Fruit fly (Drosophila melanogaster): ENCODE data around the gene snsl.

Gene snsl

DNA sequence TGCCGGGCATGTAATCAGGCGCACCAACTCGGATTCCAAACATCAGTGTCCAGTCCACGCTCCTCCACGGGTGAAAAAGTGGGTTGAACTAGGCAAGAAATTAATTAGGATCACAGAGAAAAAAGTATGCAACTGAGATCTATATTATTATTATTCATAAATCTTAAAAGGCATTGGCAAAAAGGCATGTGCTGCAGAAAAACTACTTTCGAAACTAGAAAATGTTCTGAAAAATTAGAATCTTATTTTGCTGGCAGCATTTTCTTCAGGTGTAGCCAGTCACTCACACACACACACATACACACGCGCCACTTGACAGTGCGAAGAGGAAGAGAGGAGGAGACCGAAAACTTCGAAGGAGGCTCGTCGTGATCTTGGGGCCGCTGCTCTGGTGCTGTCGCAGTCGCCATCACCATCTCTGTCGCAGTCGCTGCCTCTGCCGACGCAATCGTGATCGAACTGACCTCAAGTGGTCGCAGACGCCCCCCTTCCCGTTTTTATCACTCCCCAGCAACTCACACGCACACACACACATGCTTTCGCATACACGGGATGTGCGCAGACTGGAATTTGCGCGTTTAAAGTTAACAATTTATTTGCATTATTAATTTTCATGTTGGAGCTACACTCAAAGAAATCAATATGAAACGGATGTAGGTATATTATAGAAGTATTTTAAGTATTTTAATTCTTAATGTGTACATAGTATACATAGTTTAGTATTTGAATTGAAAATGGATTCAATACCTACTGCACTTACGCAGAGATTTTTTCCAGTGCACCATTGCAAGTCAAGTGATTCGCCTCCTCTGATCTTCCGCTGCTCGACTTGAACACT lies 19.0 kb downstream of the snsl start (continued):
- TF ChIP-seq pfk (GFP tag; optimal IDR thresholded peaks at IDR 0.05) (no peak), zfh2 (GFP tag; optimal IDR thresholded peaks at IDR 0.05) (peak; percentile 8), ham (GFP tag; IDR thresholded peaks at IDR 0.05) (no peak), Opbp (GFP tag; IDR thresholded peaks at IDR 0.05; ENCODE audit: partially characterized antibody) (no peak), CG7372 (GFP tag; IDR thresholded peaks at IDR 0.05) (peak; percentile 53; the same call in 1 of the 2 replicates), CG9817 (tag; optimal IDR thresholded peaks at IDR 0.05) (peak; percentile 55), Neu2 (GFP tag; optimal IDR thresholded peaks at IDR 0.05; ENCODE audit: borderline replicate concordance) (no peak), Dref (GFP tag; IDR thresholded peaks at IDR 0.05) (no peak), CG9932 (GFP tag; IDR thresholded peaks at IDR 0.05) (peak; percentile 41), CG3726 (GFP tag; IDR thresholded peaks at IDR 0.05) (0 out of 3 replicates have a peak, but pooled peaks have one; percentile 34), CG9727 (GFP tag; optimal IDR thresholded peaks at IDR 0.05) (peak; percentile 29), CG18262 (tag; optimal IDR thresholded peaks at IDR 0.05) (peak; percentile 25), unpg (GFP tag; optimal IDR thresholded peaks at IDR 0.05) (peak; percentile 78), her (GFP tag; optimal IDR thresholded peaks at IDR 0.05) (no peak), amos (GFP tag; IDR thresholded peaks at IDR 0.05; ENCODE audit: partially characterized antibody) (no peak), CG11695 (GFP tag; IDR thresholded peaks at IDR 0.05) (peak; percentile 67; the same call in 2 of the 3 replicates), Jarid2 (GFP tag; optimal IDR thresholded peaks at IDR 0.05) (no peak), sd (tag; optimal IDR thresholded peaks at IDR 0.05) (peak; percentile 68), Atf6 (GFP tag; IDR thresholded peaks at IDR 0.05) (0 out of 2 replicates have a peak, but pooled peaks have one; percentile 13), ftz-f1 (GFP tag; optimal IDR thresholded peaks at IDR 0.05) (peak; percentile 17), CG16779 (GFP tag; IDR thresholded peaks at IDR 0.05) (no peak), CG4360 (GFP tag; IDR thresholded peaks at IDR 0.05) (no peak), Eip74EF (GFP tag; optimal IDR thresholded peaks at IDR 0.05) (no peak), onecut (GFP tag; IDR thresholded peaks at IDR 0.05) (no peak), CG9437 (GFP tag; optimal IDR thresholded peaks at IDR 0.05) (peak; percentile 3), E2f1 (GFP tag; IDR thresholded peaks at IDR 0.05) (peak; percentile 67), ERR (GFP tag; optimal IDR thresholded peaks at IDR 0.05) (no peak), CG2712 (tag; optimal IDR thresholded peaks at IDR 0.05) (peak; percentile 68), CG1832 (GFP tag; optimal IDR thresholded peaks at IDR 0.05) (no peak), CG13624 (GFP tag; optimal IDR thresholded peaks at IDR 0.05) (no peak), CG2875 (GFP tag; optimal IDR thresholded peaks at IDR 0.05) (peak; percentile 21), Sry-δ (GFP tag; optimal IDR thresholded peaks at IDR 0.05) (no peak), CG12659 (GFP tag; optimal IDR thresholded peaks at IDR 0.05) (peak; percentile 18), NC2β (GFP tag; optimal IDR thresholded peaks at IDR 0.05) (no peak), CG2116 (GFP tag; optimal IDR thresholded peaks at IDR 0.05) (no peak), trem (tag; optimal IDR thresholded peaks at IDR 0.05) (peak; percentile 46), nerfin-2 (GFP tag; IDR thresholded peaks at IDR 0.05; ENCODE audit: partially characterized antibody) (no peak), salm (tag; optimal IDR thresholded peaks at IDR 0.05) (no peak), CG12942 (GFP tag; optimal IDR thresholded peaks at IDR 0.05) (peak; percentile 17), wek (GFP tag; optimal IDR thresholded peaks at IDR 0.05) (no peak), CG14014 (GFP tag; IDR thresholded peaks at IDR 0.05) (peak; percentile 56), CG9215 (GFP tag; IDR thresholded peaks at IDR 0.05) (peak; percentile 43), CG17385 (GFP tag; optimal IDR thresholded peaks at IDR 0.05) (peak; percentile 11), CHES-1-like (GFP tag; optimal IDR thresholded peaks at IDR 0.05) (no peak), CG9609 (GFP tag; optimal IDR thresholded peaks at IDR 0.05) (no peak), Abd-B (GFP tag; optimal IDR thresholded peaks at IDR 0.05) (peak; percentile 42), CG3065 (GFP tag; optimal IDR thresholded peaks at IDR 0.05) (no peak), cad (GFP tag; optimal IDR thresholded peaks at IDR 0.05) (no peak), CG1792 (GFP tag; optimal IDR thresholded peaks at IDR 0.05) (no peak)

Data from whole organism, embryonic.